Worm (Caenorhabditis elegans): ENCODE data around the gene acl-7.

ce11 chrII:12769947-12770346 is 46.3 kb downstream of the acl-7 start:
- no peak for TF ChIP-seq lir-3 (tag; optimal IDR thresholded peaks at IDR 0.05; ENCODE audit: poor library complexity)
- TF ChIP-seq dsc-1 (tag; optimal IDR thresholded peaks at IDR 0.05) = no peak
- TF ChIP-seq nhr-28 (tag; optimal IDR thresholded peaks at IDR 0.05) = no peak
- no peak for TF ChIP-seq C16A3.4 (tag; optimal IDR thresholded peaks at IDR 0.05)
- TF ChIP-seq ets-5 (GFP tag; IDR thresholded peaks at IDR 0.05) = no peak
- TF ChIP-seq lin-13 (GFP tag; optimal IDR thresholded peaks at IDR 0.05) = no peak
- no peak for TF ChIP-seq zag-1 (tag; optimal IDR thresholded peaks at IDR 0.05)
- TF ChIP-seq ceh-82 (tag; optimal IDR thresholded peaks at IDR 0.05) = no peak
- no peak for TF ChIP-seq sptf-1 (tag; optimal IDR thresholded peaks at IDR 0.05)
- no peak for TF ChIP-seq unc-130 (tag; optimal IDR thresholded peaks at IDR 0.05)
- no peak for TF ChIP-seq pag-3 (tag; optimal IDR thresholded peaks at IDR 0.05; ENCODE audit: borderline replicate concordance, insufficient read depth)
- no peak for TF ChIP-seq lin-15B (tag; optimal IDR thresholded peaks at IDR 0.05)
- TF ChIP-seq ztf-11 (tag; optimal IDR thresholded peaks at IDR 0.05) = no peak
- TF ChIP-seq efl-1 (optimal IDR thresholded peaks at IDR 0.05) = no peak
- no peak for TF ChIP-seq efl-1 (GFP tag; optimal IDR thresholded peaks at IDR 0.05 in 1 of 2)
